Worm (Caenorhabditis elegans) whole organism, young adult: Measurements from ENCODE around the gene H17B01.5.

Experiments used
- B0336.3 ChIP-seq: fragments of 200-800 bp; sonication (Bioruptor generic); IDR thresholded peaks from 2 replicates; pipeline ENCODE4 v1.3.6; 2022; ENCODE audit warnings: missing genetic modification characterization, missing compliant biosample characterization
- F39B2.1 ChIP-seq: fragments of 200-800 bp; sonication (Bioruptor generic); IDR thresholded peaks from 2 replicates; pipeline ENCODE4 v1.3.6; 2022; ENCODE audit warnings: missing genetic modification reagents, missing genetic modification characterization, missing compliant biosample characterization
- T26A5.8 ChIP-seq: sonication (generic microtip); optimal IDR thresholded peaks from 2 replicates; lab custom pipeline; 2016; ENCODE audit warnings: missing genetic modification characterization, missing compliant biosample characterization
- Y53F4B.3 ChIP-seq: fragments of 200-800 bp; sonication (Bioruptor generic); IDR thresholded peaks from 2 replicates; pipeline ENCODE4 v1.3.6; 2022; ENCODE audit warnings: missing genetic modification reagents, missing genetic modification characterization, missing compliant biosample characterization
- ccch-3 ChIP-seq: fragments of 200-800 bp; sonication (Bioruptor generic); optimal IDR thresholded peaks from 2 replicates; lab custom pipeline; 2018; ENCODE audit warnings: mild to moderate bottlenecking, missing genetic modification characterization, missing compliant biosample characterization
- dox-1 ChIP-seq: fragments of 200-800 bp; sonication (Bioruptor generic); IDR thresholded peaks from 2 replicates; pipeline ENCODE4 v1.3.6; 2022; ENCODE audit warnings: missing genetic modification reagents, missing genetic modification characterization, missing compliant biosample characterization
- egl-18 ChIP-seq: fragments of 200-800 bp; sonication (Bioruptor generic); IDR thresholded peaks from 2 replicates; pipeline ENCODE4 v1.3.6; 2022; ENCODE audit warnings: missing genetic modification reagents, missing genetic modification characterization, missing compliant biosample characterization
- hmg-1.2 ChIP-seq: fragments of 200-800 bp; sonication (Bioruptor generic); IDR thresholded peaks from 2 replicates; pipeline ENCODE4 v1.3.6; 2022; ENCODE audit warnings: missing genetic modification reagents, missing genetic modification characterization, missing compliant biosample characterization
- lir-1 ChIP-seq: fragments of 200-800 bp; sonication (Bioruptor generic); conservative IDR thresholded peaks from 2 replicates; pipeline ENCODE4 v1.3.6; 2022; ENCODE audit warnings: missing genetic modification reagents, missing genetic modification characterization, missing compliant biosample characterization
- mxl-1 ChIP-seq: sonication (generic microtip); optimal IDR thresholded peaks from 2 replicates; lab custom pipeline; 2016; ENCODE audit warnings: missing genetic modification characterization, missing compliant biosample characterization
- pbrm-1 ChIP-seq: fragments of 200-800 bp; sonication (Bioruptor generic); IDR thresholded peaks from 2 replicates; pipeline ENCODE4 v1.3.6; 2022; ENCODE audit warnings: missing genetic modification reagents, missing genetic modification characterization, missing compliant biosample characterization
- snpc-4 ChIP-seq, 5 experiments: fragments of 150-350 bp in 1 of 5; sonication (generic microtip) in 4 of 5; optimal IDR thresholded peaks; 2 replicates each; lab custom pipeline; 2014 to 2018; ENCODE audit warnings: missing genetic modification characterization in 5 of 5, missing biosample characterization in 3 of 5, antibody characterized with exemption in 2 of 5, mild to moderate bottlenecking in 2 of 5, missing compliant biosample characterization in 2 of 5, missing genotype in 2 of 5, moderate library complexity in 2 of 5, missing genetic modification reagents in 1 of 5
- unc-62 ChIP-seq: fragments of 150-350 bp; optimal IDR thresholded peaks from 2 replicates; lab custom pipeline; 2014; ENCODE audit warnings: missing biosample characterization, missing genetic modification reagents, missing genetic modification characterization

ce11 chrII:1475328-1475727, 1.9 kb upstream of the H17B01.5 start:
- TF ChIP-seq Y53F4B.3: no peak
- TF ChIP-seq snpc-4 (GFP tag; optimal IDR thresholded peaks at IDR 0.05; lab: Kevin White, UChicago): no peak
- TF ChIP-seq snpc-4 (tag; optimal IDR thresholded peaks at IDR 0.05; lab: Kevin White, UChicago): no peak
- no peak for TF ChIP-seq egl-18 (GFP tag; lab: Robert Waterston, UW)
- no peak for TF ChIP-seq unc-62 (GFP tag; lab: Kevin White, UChicago)
- no peak for TF ChIP-seq pbrm-1 (GFP tag; lab: Robert Waterston, UW)
- no peak for TF ChIP-seq B0336.3 (GFP tag; lab: Robert Waterston, UW)
- no peak for TF ChIP-seq ccch-3 (GFP tag; lab: Kevin White, UChicago)
- TF ChIP-seq mxl-1 (tag; lab: Kevin White, UChicago): no peak
- TF ChIP-seq hmg-1.2 (GFP tag; lab: Robert Waterston, UW): no peak
- no peak for TF ChIP-seq lir-1
- TF ChIP-seq F39B2.1 (GFP tag; lab: Robert Waterston, UW): no peak
- no peak for TF ChIP-seq dox-1
- TF ChIP-seq T26A5.8 (tag; lab: Kevin White, UChicago): no peak
